Fruit fly (Drosophila melanogaster): ENCODE results near the gene Srp54k.

Srp54k gene

DNA sequence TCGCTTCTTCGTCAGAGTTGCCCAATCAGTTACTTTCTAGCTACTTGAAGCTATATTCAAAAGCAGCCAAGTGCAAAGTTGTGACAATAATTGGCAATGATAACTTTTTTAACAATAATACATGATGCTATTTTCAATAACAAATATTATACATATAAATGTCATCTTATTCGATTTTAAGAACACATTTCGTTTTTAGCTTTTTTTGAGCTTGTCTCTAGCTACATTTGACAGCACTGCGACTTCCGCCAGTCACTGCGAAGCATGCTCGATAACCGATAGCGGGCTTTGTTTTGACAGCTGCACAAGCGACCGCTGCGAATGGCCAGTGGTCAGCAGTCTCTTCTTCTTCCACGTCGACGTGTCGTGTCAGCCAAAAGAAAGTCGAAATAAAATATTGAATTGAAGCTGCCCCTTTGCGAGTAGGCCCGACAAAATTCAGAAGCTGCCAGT lies at the start of gene Srp54k, which contains the start of gene Gen:
Srp54k (plus strand) TSS at position 325 of the 453 bp plus-strand sequence.
Gen (minus strand) TSS at position 23 of the 453 bp plus-strand sequence.
- TF ChIP-seq pum (GFP tag; optimal IDR thresholded peaks at IDR 0.05) (no peak), Myb (GFP tag; optimal IDR thresholded peaks at IDR 0.05) (peak; percentile 27), CG17186 (GFP tag; optimal IDR thresholded peaks at IDR 0.05) (no peak), da (GFP tag; optimal IDR thresholded peaks at IDR 0.05) (peak; percentile 77), Sin3A (optimal IDR thresholded peaks at IDR 0.05) (peak; percentile 88), CG13123 (GFP tag; optimal IDR thresholded peaks at IDR 0.05) (no peak), CG12769 (tag; optimal IDR thresholded peaks at IDR 0.05) (no peak), H2.0 (GFP tag; IDR thresholded peaks at IDR 0.05) (0 out of 2 replicates have a peak, but pooled peaks have one; percentile 6), lov (optimal IDR thresholded peaks at IDR 0.05) (no peak), lov (GFP tag; IDR thresholded peaks at IDR 0.05) (no peak), CG30020 (tag; optimal IDR thresholded peaks at IDR 0.05) (no peak), CG6272 (GFP tag; IDR thresholded peaks at IDR 0.05) (peak; percentile 14; the same call in 1 of the 2 replicates), Rx (GFP tag; IDR thresholded peaks at IDR 0.05) (peak; percentile 24; the same call in 1 of the 2 replicates), emc (GFP tag; optimal IDR thresholded peaks at IDR 0.05) (no peak), NK7.1 (GFP tag; optimal IDR thresholded peaks at IDR 0.05) (peak; percentile 7), CG14965 (GFP tag; optimal IDR thresholded peaks at IDR 0.05; ENCODE audit: borderline replicate concordance) (no peak), CG6791 (GFP tag; IDR thresholded peaks at IDR 0.05; ENCODE audit: partially characterized antibody) (no peak), CG13296 (GFP tag; optimal IDR thresholded peaks at IDR 0.05) (no peak), pho (GFP tag; optimal IDR thresholded peaks at IDR 0.05) (peak; percentile 37), seq (GFP tag; IDR thresholded peaks at IDR 0.05) (no peak), CG43689 (GFP tag; IDR thresholded peaks at IDR 0.05) (no peak), ham (GFP tag; IDR thresholded peaks at IDR 0.05) (no peak), CG4424 (GFP tag; optimal IDR thresholded peaks at IDR 0.05) (no peak), cato (GFP tag; optimal IDR thresholded peaks at IDR 0.05; ENCODE audit: borderline replicate concordance) (no peak), CG12299 (tag; optimal IDR thresholded peaks at IDR 0.05) (no peak), CG2120 (GFP tag; optimal IDR thresholded peaks at IDR 0.05) (peak; percentile 57), gro (GFP tag; optimal IDR thresholded peaks at IDR 0.05) (no peak), CG3847 (GFP tag; IDR thresholded peaks at IDR 0.05) (peak; percentile 28; the same call in 1 of the 2 replicates), CG7271 (tag; optimal IDR thresholded peaks at IDR 0.05) (no peak), lola (GFP tag; optimal IDR thresholded peaks at IDR 0.05) (peak in 1 of 3 experiments; percentile 34), fd64A (GFP tag; optimal IDR thresholded peaks at IDR 0.05) (no peak), schlank (tag; optimal IDR thresholded peaks at IDR 0.05) (no peak), HLH54F (GFP tag; optimal IDR thresholded peaks at IDR 0.05) (peak; percentile 0), CG33557 (GFP tag; optimal IDR thresholded peaks at IDR 0.05) (peak; percentile 14), CG10959 (GFP tag; IDR thresholded peaks at IDR 0.05) (no peak), sens-2 (GFP tag; IDR thresholded peaks at IDR 0.05) (0 out of 2 replicates have a peak, but pooled peaks have one; percentile 25), lilli (GFP tag; optimal IDR thresholded peaks at IDR 0.05) (no peak), z (GFP tag; IDR thresholded peaks at IDR 0.05) (no peak), CG34422 (GFP tag; IDR thresholded peaks at IDR 0.05) (peak; percentile 64; the same call in 2 of the 3 replicates), D19A (tag; optimal IDR thresholded peaks at IDR 0.05) (no peak), vvl (GFP tag; IDR thresholded peaks at IDR 0.05) (peak; percentile 31; the same call in 1 of the 2 replicates), Ada2b (GFP tag; IDR thresholded peaks at IDR 0.05) (peak; percentile 13; the same call in 1 of the 2 replicates), fd3F (GFP tag; optimal IDR thresholded peaks at IDR 0.05) (peak; percentile 6), stwl (tag; optimal IDR thresholded peaks at IDR 0.05) (peak; percentile 69), CG7357 (GFP tag; IDR thresholded peaks at IDR 0.05) (no peak), aop (GFP tag; IDR thresholded peaks at IDR 0.05) (no peak), kah (GFP tag; optimal IDR thresholded peaks at IDR 0.05) (no peak), hbn (GFP tag; IDR thresholded peaks at IDR 0.05; ENCODE audit: partially characterized antibody) (no peak), Rfx (GFP tag; IDR thresholded peaks at IDR 0.05) (peak; percentile 69), ro (GFP tag; IDR thresholded peaks at IDR 0.05) (no peak), CG8924 (tag; optimal IDR thresholded peaks at IDR 0.05) (no peak), stc (GFP tag; IDR thresholded peaks at IDR 0.05) (no peak)

Data from whole organism, embryonic.